Worm (Caenorhabditis elegans): ENCODE results near the gene nspg-3.

The nspg-3 gene

DNA sequence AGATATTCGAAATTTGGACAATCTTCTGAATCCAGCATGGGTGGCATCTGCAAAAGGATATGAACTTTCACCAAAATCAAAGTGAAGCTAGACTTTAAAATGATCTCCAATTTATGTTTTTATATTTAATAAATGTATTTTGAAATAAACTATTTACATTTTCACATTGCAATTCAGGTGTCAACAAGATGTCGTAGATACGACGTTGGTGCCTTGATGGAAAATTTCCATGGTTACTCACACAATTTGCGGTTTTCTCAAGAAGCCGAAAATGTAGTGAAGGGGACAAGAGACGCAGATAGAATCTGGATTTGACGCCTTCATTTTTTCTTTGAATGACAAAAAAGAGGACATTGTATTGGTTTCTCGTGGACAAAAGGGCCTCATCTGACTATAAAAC lies 7.9 kb downstream of the nspg-3 start, which contains the start of gene rgs-3:
rgs-3 (plus strand) TSS at position 301 of the 400 bp plus-strand sequence.
- TF ChIP-seq sem-2 (GFP tag; optimal IDR thresholded peaks at IDR 0.05) = no peak

DNA sequence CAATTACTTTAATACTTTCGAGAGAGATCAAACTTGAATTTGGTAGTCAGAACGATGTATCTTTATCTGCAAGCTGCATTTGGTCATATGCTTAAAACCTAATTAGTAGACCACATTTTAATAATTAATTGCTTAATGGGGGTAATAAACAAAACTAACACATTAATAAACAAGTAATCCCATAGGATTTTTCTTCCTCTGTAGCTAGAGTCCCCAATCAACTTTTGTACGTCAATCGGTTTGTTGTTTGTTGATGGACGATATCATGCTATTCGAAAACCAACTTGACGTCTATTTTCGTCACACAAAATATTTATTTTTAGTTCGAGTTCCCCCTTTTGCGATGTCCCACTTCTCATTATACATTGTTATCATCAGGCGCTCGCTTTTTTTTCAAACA lies 9.9 kb downstream of the nspg-3 start:
- TF ChIP-seq pha-4 (tag; optimal IDR thresholded peaks at IDR 0.05) = no peak
- no peak for TF ChIP-seq nhr-2 (tag; optimal IDR thresholded peaks at IDR 0.05)
- no peak for TF ChIP-seq M03D4.4 (tag; optimal IDR thresholded peaks at IDR 0.05)
- TF ChIP-seq sem-2 (GFP tag; optimal IDR thresholded peaks at IDR 0.05) = no peak
- no peak for TF ChIP-seq unc-120 (tag; optimal IDR thresholded peaks at IDR 0.05; ENCODE audit: poor library complexity, severe bottlenecking)
- no peak for TF ChIP-seq mep-1 (tag; optimal IDR thresholded peaks at IDR 0.05)
- no peak for TF ChIP-seq elt-3 (tag; optimal IDR thresholded peaks at IDR 0.05)
- no peak for TF ChIP-seq ztf-11 (tag; optimal IDR thresholded peaks at IDR 0.05)
- TF ChIP-seq nhr-28 (tag; optimal IDR thresholded peaks at IDR 0.05) = no peak
- TF ChIP-seq lin-13 (tag; optimal IDR thresholded peaks at IDR 0.05) = no peak

DNA sequence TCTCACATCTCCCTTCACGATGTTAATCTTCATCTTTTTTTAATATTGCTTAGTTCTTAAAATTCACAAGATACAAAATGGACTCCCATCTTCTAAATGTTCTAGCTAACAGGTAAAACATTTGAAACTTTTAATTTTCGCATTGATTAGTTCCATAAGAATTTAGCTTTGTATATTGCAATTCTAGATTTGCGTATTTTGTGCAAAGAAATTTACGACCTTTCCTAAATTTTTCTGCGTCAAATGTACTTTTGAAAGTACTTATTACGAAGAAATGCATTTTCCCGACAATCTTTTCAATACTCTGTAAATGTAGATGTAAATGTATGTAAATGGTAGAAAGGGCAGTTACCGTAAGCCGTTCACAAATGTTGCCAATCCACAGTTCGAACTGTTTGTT lies 12.4 kb downstream of the nspg-3 start:
- TF ChIP-seq lin-13 (tag; optimal IDR thresholded peaks at IDR 0.05) = no peak
- TF ChIP-seq elt-3 (tag; optimal IDR thresholded peaks at IDR 0.05) = no peak
- no peak for TF ChIP-seq hlh-1 (tag; optimal IDR thresholded peaks at IDR 0.05)
- TF ChIP-seq ceh-43 (GFP tag; optimal IDR thresholded peaks at IDR 0.05) = no peak
- TF ChIP-seq lsy-2 (tag; optimal IDR thresholded peaks at IDR 0.05) = no peak
- TF ChIP-seq nhr-2 (tag; optimal IDR thresholded peaks at IDR 0.05) = no peak
- no peak for TF ChIP-seq blmp-1 (tag; optimal IDR thresholded peaks at IDR 0.05)

DNA sequence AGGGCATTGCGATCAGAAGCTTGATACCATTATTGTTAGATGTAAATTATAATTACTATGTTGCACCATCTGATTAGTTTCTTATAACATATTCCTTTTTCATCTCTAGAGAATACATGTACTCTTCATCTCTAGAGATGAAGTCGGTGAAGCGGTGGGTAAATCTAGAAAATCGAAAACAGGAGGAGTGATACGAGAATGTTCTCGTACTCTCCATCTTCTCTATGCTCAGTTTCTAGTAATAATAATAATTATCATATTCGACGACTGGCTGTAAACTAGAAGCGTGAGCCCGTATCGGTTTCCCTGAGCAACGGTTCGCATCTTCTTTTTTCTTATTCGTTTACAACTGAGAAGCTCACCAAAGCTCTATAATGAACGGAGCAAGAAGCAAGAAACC lies 16.2 kb downstream of the nspg-3 start:
- TF ChIP-seq ham-2 (GFP tag; optimal IDR thresholded peaks at IDR 0.05) = no peak
- TF ChIP-seq bed-3 (GFP tag; optimal IDR thresholded peaks at IDR 0.05) = no peak
- TF ChIP-seq nhr-76 (tag; optimal IDR thresholded peaks at IDR 0.05) = no peak
- TF ChIP-seq sem-2 (GFP tag; optimal IDR thresholded peaks at IDR 0.05) = no peak
- no peak for TF ChIP-seq unc-62 (GFP tag; optimal IDR thresholded peaks at IDR 0.05)

DNA sequence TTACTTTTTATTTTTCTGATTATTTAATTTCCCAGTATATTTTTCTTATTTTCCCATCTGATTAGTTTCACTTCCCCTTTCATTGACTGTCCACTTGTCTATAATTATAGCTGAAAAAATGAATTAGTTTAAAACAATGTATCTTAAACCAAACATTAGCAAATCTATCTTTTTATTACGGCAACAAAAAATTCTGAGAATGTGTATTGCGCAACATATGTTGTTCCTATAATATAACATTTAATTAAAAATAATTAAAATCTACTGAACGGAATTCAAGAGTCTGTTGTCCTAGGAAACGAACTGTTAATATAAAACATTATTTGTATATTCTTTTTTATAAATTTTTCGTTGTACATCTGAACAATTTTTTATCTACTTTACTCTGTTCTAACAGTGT lies 18.4 kb downstream of the nspg-3 start:
- TF ChIP-seq mls-2 (tag; optimal IDR thresholded peaks at IDR 0.05) (no peak), zip-8 (tag; optimal IDR thresholded peaks at IDR 0.05) (peak; percentile 94)

DNA sequence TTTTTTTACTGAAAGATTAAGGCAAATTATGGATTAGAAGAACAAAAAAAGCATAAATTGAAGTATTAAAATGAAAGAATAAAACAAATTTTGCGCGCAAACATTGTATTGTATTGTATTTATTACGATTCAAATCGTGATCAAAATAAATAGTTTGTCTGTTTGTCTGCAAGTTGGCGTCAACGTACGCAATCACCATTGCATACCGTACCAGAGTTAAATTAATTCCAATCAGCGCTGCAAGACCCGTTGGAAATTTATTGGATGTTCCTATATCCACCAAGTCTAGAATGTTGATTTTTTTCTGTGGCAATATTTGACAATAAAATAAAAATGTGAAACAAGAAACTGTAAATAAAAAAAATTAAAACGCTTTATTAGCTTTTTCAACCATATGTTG lies 21.6 kb downstream of the nspg-3 start, which contains the start of gene heri-1:
heri-1 (minus strand) TSS at position 8 of the 400 bp plus-strand sequence.
- no peak for TF ChIP-seq lsy-2 (tag; optimal IDR thresholded peaks at IDR 0.05)
- no peak for TF ChIP-seq drap-1 (GFP tag; optimal IDR thresholded peaks at IDR 0.05)
- no peak for TF ChIP-seq unc-120 (tag; optimal IDR thresholded peaks at IDR 0.05; ENCODE audit: poor library complexity, severe bottlenecking)
- no peak for TF ChIP-seq ceh-39 (tag; optimal IDR thresholded peaks at IDR 0.05)
- no peak for TF ChIP-seq nhr-2 (tag; optimal IDR thresholded peaks at IDR 0.05)
- TF ChIP-seq hlh-1 (tag; optimal IDR thresholded peaks at IDR 0.05) = no peak
- no peak for TF ChIP-seq unc-39 (tag; optimal IDR thresholded peaks at IDR 0.05)
- no peak for TF ChIP-seq cnd-1 (tag; optimal IDR thresholded peaks at IDR 0.05)
- TF ChIP-seq ceh-43 (GFP tag; optimal IDR thresholded peaks at IDR 0.05) = no peak
- no peak for TF ChIP-seq mep-1 (tag; optimal IDR thresholded peaks at IDR 0.05)
- TF ChIP-seq lin-32 (GFP tag; optimal IDR thresholded peaks at IDR 0.05) = no peak
- TF ChIP-seq mab-5 (tag; optimal IDR thresholded peaks at IDR 0.05) = no peak
- no peak for TF ChIP-seq elt-1 (tag; optimal IDR thresholded peaks at IDR 0.05; ENCODE audit: borderline replicate concordance, insufficient read depth)
- no peak for TF ChIP-seq sptf-1 (tag; optimal IDR thresholded peaks at IDR 0.05)
- no peak for TF ChIP-seq ham-2 (GFP tag; optimal IDR thresholded peaks at IDR 0.05)
- TF ChIP-seq unc-62 (GFP tag; optimal IDR thresholded peaks at IDR 0.05) = no peak
- no peak for TF ChIP-seq elt-3 (tag; optimal IDR thresholded peaks at IDR 0.05)
- TF ChIP-seq lin-13 (tag; optimal IDR thresholded peaks at IDR 0.05) = no peak
- TF ChIP-seq ces-1 (GFP tag; optimal IDR thresholded peaks at IDR 0.05) = no peak

Measured in whole organism, mixed stage, embryonic.